Worm (Caenorhabditis elegans) whole organism, L4 larva: ENCODE results near the gene srh-206.

ENCODE experiments used
- F37D6.2 ChIP-seq: sonication (generic microtip); optimal IDR thresholded peaks from 2 replicates; lab custom pipeline; 2016; ENCODE audit warnings: mild to moderate bottlenecking, missing genetic modification characterization, missing compliant biosample characterization
- F44E2.7 ChIP-seq: fragments of 200-800 bp; sonication (Bioruptor generic); IDR thresholded peaks from 2 replicates; pipeline ENCODE4 v2.1.2; 2022; ENCODE audit warnings: missing genetic modification characterization, missing compliant biosample characterization
- R02D3.7 ChIP-seq: fragments of 150-350 bp; sonication (generic microtip); optimal IDR thresholded peaks from 3 replicates; lab custom pipeline; 2014; ENCODE audit warnings: missing biosample characterization, missing genetic modification characterization
- ZK337.2 ChIP-seq: fragments of 200-800 bp; sonication (Bioruptor generic); IDR thresholded peaks from 2 replicates; pipeline ENCODE4 v1.3.6; 2022; ENCODE audit warnings: missing genetic modification reagents, missing genetic modification characterization, missing compliant biosample characterization
- aha-1 ChIP-seq: fragments of 150-350 bp; peaks from one replicate; lab custom pipeline; 2014; ENCODE audit warnings: missing biosample characterization, missing genetic modification characterization
- ceh-20 ChIP-seq: fragments of 200-800 bp; sonication (Bioruptor generic); IDR thresholded peaks from 2 replicates; pipeline ENCODE4 v1.3.6; 2022; ENCODE audit warnings: missing genetic modification reagents, missing genetic modification characterization, missing compliant biosample characterization
- ceh-32 ChIP-seq: sonication (generic microtip); optimal IDR thresholded peaks from 2 replicates; lab custom pipeline; 2016; ENCODE audit warnings: mild to moderate bottlenecking, missing genetic modification characterization, missing compliant biosample characterization; ENCODE audit not compliant: poor library complexity
- ceh-44 ChIP-seq: fragments of 200-800 bp; sonication (Bioruptor generic); IDR thresholded peaks from 2 replicates; pipeline ENCODE4 v1.3.6; 2022; ENCODE audit warnings: missing genetic modification reagents, missing genetic modification characterization, missing compliant biosample characterization
- ceh-82 ChIP-seq: sonication (generic microtip); optimal IDR thresholded peaks from 2 replicates; lab custom pipeline; 2017; ENCODE audit warnings: missing biosample characterization, missing genetic modification characterization
- daf-16 ChIP-seq, 3 experiments: sonication (generic microtip); optimal IDR thresholded peaks; 2 replicates each; lab custom pipeline; 2016 to 2017; ENCODE audit warnings: missing genetic modification characterization in 3 of 3, missing genetic modification reagents in 3 of 3, mild to moderate bottlenecking in 2 of 3, missing compliant biosample characterization in 2 of 3, missing biosample characterization in 1 of 3, moderate library complexity in 1 of 3
- daf-8 ChIP-seq: fragments of 200-800 bp; sonication (Bioruptor generic); IDR thresholded peaks from 2 replicates; pipeline ENCODE4 v1.3.6; 2022; ENCODE audit warnings: missing genetic modification characterization, missing compliant biosample characterization
- dmd-9 ChIP-seq: fragments of 200-800 bp; sonication (Bioruptor generic); IDR thresholded peaks from 2 replicates; pipeline ENCODE4 v1.3.6; 2022; ENCODE audit warnings: missing genetic modification reagents, missing genetic modification characterization, missing compliant biosample characterization
- dpl-1 ChIP-seq: fragments of 150-350 bp; optimal IDR thresholded peaks from 2 replicates; lab custom pipeline; 2014; ENCODE audit warnings: missing biosample characterization, missing genetic modification reagents, missing genetic modification characterization
- duxl-1 ChIP-seq: sonication (generic microtip); optimal IDR thresholded peaks from 2 replicates; lab custom pipeline; 2016; ENCODE audit warnings: mild to moderate bottlenecking, missing genetic modification characterization, moderate library complexity, missing compliant biosample characterization; ENCODE audit not compliant: poor library complexity
- dve-1 ChIP-seq: sonication (generic microtip); optimal IDR thresholded peaks from 2 replicates; lab custom pipeline; 2017; ENCODE audit warnings: antibody characterized with exemption, mild to moderate bottlenecking, missing genetic modification characterization, missing compliant biosample characterization; ENCODE audit not compliant: insufficient read depth
- egl-27 ChIP-seq: sonication (generic microtip); optimal IDR thresholded peaks from 3 replicates; lab custom pipeline; 2017; ENCODE audit warnings: missing biosample characterization, missing genetic modification reagents, missing genetic modification characterization
- jun-1 ChIP-seq: fragments of 150-350 bp; optimal IDR thresholded peaks from 2 replicates; lab custom pipeline; 2014; ENCODE audit warnings: missing biosample characterization, missing genetic modification reagents, missing genetic modification characterization
- lin-38 ChIP-seq: fragments of 200-800 bp; sonication (Bioruptor generic); IDR thresholded peaks from 2 replicates; pipeline ENCODE4 v1.3.6; 2022; ENCODE audit warnings: missing genetic modification reagents, missing genetic modification characterization, missing compliant biosample characterization
- lir-3 ChIP-seq: sonication (generic microtip); optimal IDR thresholded peaks from 2 replicates; lab custom pipeline; 2016; ENCODE audit warnings: mild to moderate bottlenecking, missing genetic modification characterization, missing compliant biosample characterization
- madf-9 ChIP-seq: fragments of 200-800 bp; sonication (Bioruptor generic); conservative IDR thresholded peaks from 2 replicates; pipeline ENCODE4 v1.3.6; 2022; ENCODE audit warnings: missing genetic modification reagents, missing genetic modification characterization, missing compliant biosample characterization
- mes-2 ChIP-seq: sonication (generic microtip); optimal IDR thresholded peaks from 2 replicates; lab custom pipeline; 2016; ENCODE audit warnings: missing genotype, mild to moderate bottlenecking, missing genetic modification characterization, missing compliant biosample characterization; ENCODE audit not compliant: poor library complexity, severe bottlenecking
- nhr-11 ChIP-seq: fragments of 150-350 bp; optimal IDR thresholded peaks from 2 replicates; lab custom pipeline; 2014; ENCODE audit warnings: missing biosample characterization, missing genetic modification characterization
- nhr-111 ChIP-seq: fragments of 200-800 bp; sonication (Bioruptor generic); optimal IDR thresholded peaks from 2 replicates; lab custom pipeline; 2018; ENCODE audit warnings: mild to moderate bottlenecking, missing genetic modification characterization, missing compliant biosample characterization
- nhr-42 ChIP-seq: fragments of 200-800 bp; sonication (Bioruptor generic); IDR thresholded peaks from 2 replicates; pipeline ENCODE4 v1.3.6; 2022; ENCODE audit warnings: missing genetic modification characterization, missing compliant biosample characterization
- nhr-48 ChIP-seq: sonication (generic microtip); optimal IDR thresholded peaks from 2 replicates; lab custom pipeline; 2016; ENCODE audit warnings: mild to moderate bottlenecking, missing genetic modification characterization, missing compliant biosample characterization
- nhr-6 ChIP-seq: fragments of 150-350 bp; optimal IDR thresholded peaks from 2 replicates; lab custom pipeline; 2014; ENCODE audit warnings: missing biosample characterization, missing genetic modification characterization
- nhr-77 ChIP-seq: fragments of 150-350 bp; optimal IDR thresholded peaks from 2 replicates; lab custom pipeline; 2014; ENCODE audit warnings: missing biosample characterization, missing genetic modification characterization
- pha-4 ChIP-seq, 2 experiments: fragments of 150-350 bp in 1 of 2; fragments of 200-800 bp in 1 of 2; sonication (Bioruptor generic) in 1 of 2; IDR thresholded peaks in 1 of 2; optimal IDR thresholded peaks in 1 of 2; 2 replicates each; pipeline versions ENCODE4 v1.3.6 to Lab custom; 2014 to 2022; ENCODE audit warnings: missing genetic modification characterization in 2 of 2, missing genetic modification reagents in 2 of 2, missing biosample characterization in 1 of 2, missing compliant biosample characterization in 1 of 2
- pqm-1 ChIP-seq: sonication (generic microtip); optimal IDR thresholded peaks from 2 replicates; lab custom pipeline; 2017; ENCODE audit warnings: missing biosample characterization, missing genetic modification characterization
- saeg-2 ChIP-seq: fragments of 200-800 bp; sonication (Bioruptor generic); IDR thresholded peaks from 2 replicates; pipeline ENCODE4 v1.3.6; 2022; ENCODE audit warnings: missing genetic modification reagents, missing genetic modification characterization, missing compliant biosample characterization
- skn-1 ChIP-seq: fragments of 150-350 bp; optimal IDR thresholded peaks from 2 replicates; lab custom pipeline; 2014; ENCODE audit warnings: missing biosample characterization, missing genetic modification characterization
- unc-62 ChIP-seq, 3 experiments: fragments of 150-350 bp in 1 of 3; sonication (generic microtip); optimal IDR thresholded peaks in 2 of 3; peaks in 1 of 3; 1 replicate in 1 of 3; 2 replicates in 2 of 3; lab custom pipeline; 2014 to 2017; ENCODE audit warnings: missing biosample characterization in 3 of 3, missing genetic modification characterization in 3 of 3, missing genetic modification reagents in 3 of 3, missing genotype in 1 of 3
- vab-7 ChIP-seq: fragments of 200-800 bp; sonication (Bioruptor generic); IDR thresholded peaks from 2 replicates; pipeline ENCODE4 v1.3.6; 2022; ENCODE audit warnings: missing genetic modification reagents, missing genetic modification characterization, missing compliant biosample characterization
- zag-1 ChIP-seq: fragments of 150-350 bp; optimal IDR thresholded peaks from 2 replicates; lab custom pipeline; 2014; ENCODE audit warnings: missing biosample characterization, missing genetic modification characterization
- zfp-3 ChIP-seq: fragments of 200-800 bp; sonication (Bioruptor generic); conservative IDR thresholded peaks from 2 replicates; pipeline ENCODE4 v1.3.6; 2022; ENCODE audit warnings: missing genetic modification reagents, missing genetic modification characterization, missing compliant biosample characterization
- zip-11 ChIP-seq: fragments of 200-800 bp; sonication (Bioruptor generic); IDR thresholded peaks from 2 replicates; pipeline ENCODE4 v1.3.6; 2022; ENCODE audit warnings: missing genetic modification characterization, missing compliant biosample characterization
- ztf-7 ChIP-seq: fragments of 150-350 bp; optimal IDR thresholded peaks from 2 replicates; lab custom pipeline; 2014; ENCODE audit warnings: missing biosample characterization, missing genetic modification characterization

srh-206 gene

ce11 chrV:16980368-16980767 lies 25.7 kb upstream of the srh-206 start, which contains the start of gene srz-54:
TSS of gene srz-54 (plus strand) at chrV:16980668.
- no peak for TF ChIP-seq nhr-111 (GFP tag; lab: Kevin White, UChicago)
- no peak for TF ChIP-seq zfp-3 (GFP tag; lab: Robert Waterston, UW)
- TF ChIP-seq daf-16 (GFP tag; optimal IDR thresholded peaks at IDR 0.05; lab: Kevin White, UChicago), result no peak
- TF ChIP-seq daf-16 (tag; optimal IDR thresholded peaks at IDR 0.05; lab: Kevin White, UChicago), result no peak
- no peak for TF ChIP-seq egl-27
- TF ChIP-seq dmd-9 (GFP tag; lab: Robert Waterston, UW), result no peak
- no peak for TF ChIP-seq dve-1 (tag; lab: Kevin White, UChicago)
- TF ChIP-seq lin-38 (GFP tag; lab: Robert Waterston, UW), result no peak
- TF ChIP-seq zag-1 (tag; lab: Kevin White, UChicago), result no peak
- no peak for TF ChIP-seq lir-3
- TF ChIP-seq mes-2 (tag; lab: Kevin White, UChicago), result no peak
- no peak for TF ChIP-seq F37D6.2 (tag; lab: Kevin White, UChicago)
- no peak for TF ChIP-seq nhr-42
- TF ChIP-seq nhr-77 (tag; lab: Kevin White, UChicago), result no peak
- no peak for TF ChIP-seq aha-1 (tag; lab: Kevin White, UChicago)
- TF ChIP-seq zip-11 (GFP tag; lab: Robert Waterston, UW), result no peak

DNA sequence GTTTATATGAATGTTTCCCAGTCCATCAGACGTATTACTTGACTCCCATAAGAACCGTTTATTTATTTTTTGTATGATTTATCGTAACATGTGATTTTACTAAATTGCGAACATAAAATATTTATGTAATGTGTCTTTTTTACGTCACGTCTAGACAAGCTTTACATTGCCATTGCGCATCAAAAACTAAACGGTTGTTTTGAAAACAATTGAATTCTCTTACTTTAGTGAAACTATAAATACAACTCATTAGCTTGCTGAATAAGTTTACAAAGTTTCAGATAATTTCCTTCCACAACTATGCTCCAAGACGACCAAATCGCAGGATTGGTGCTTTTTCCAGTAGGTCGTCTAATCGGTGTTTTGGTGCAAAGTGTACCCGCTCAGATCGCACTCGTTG lies 20.3 kb upstream of the srh-206 start, which contains the start of gene srx-54:
Gene srx-54, plus strand, starts transcription at position 301 of the 400 bp plus-strand sequence.
- no peak for TF ChIP-seq saeg-2
- TF ChIP-seq ceh-44 (GFP tag; lab: Robert Waterston, UW), result no peak
- TF ChIP-seq vab-7, result no peak
- no peak for TF ChIP-seq mes-2 (tag; lab: Kevin White, UChicago)
- TF ChIP-seq F44E2.7 (GFP tag; lab: Robert Waterston, UW), result no peak
- TF ChIP-seq lin-38 (GFP tag; lab: Robert Waterston, UW), result no peak
- TF ChIP-seq daf-8 (GFP tag; lab: Robert Waterston, UW), result no peak
- no peak for TF ChIP-seq madf-9 (GFP tag; lab: Robert Waterston, UW)
- TF ChIP-seq nhr-48 (tag; lab: Kevin White, UChicago), result no peak
- TF ChIP-seq ceh-32 (tag; lab: Kevin White, UChicago), result no peak
- TF ChIP-seq lir-3, result no peak
- no peak for TF ChIP-seq ceh-82
- TF ChIP-seq nhr-11, result no peak
- no peak for TF ChIP-seq skn-1 (tag; lab: Kevin White, UChicago)
- no peak for TF ChIP-seq egl-27
- TF ChIP-seq nhr-6 (tag; lab: Kevin White, UChicago), result no peak
- no peak for TF ChIP-seq nhr-77 (tag; lab: Kevin White, UChicago)
- no peak for TF ChIP-seq pqm-1 (tag; lab: Kevin White, UChicago)
- no peak for TF ChIP-seq R02D3.7 (tag; lab: Kevin White, UChicago)

DNA sequence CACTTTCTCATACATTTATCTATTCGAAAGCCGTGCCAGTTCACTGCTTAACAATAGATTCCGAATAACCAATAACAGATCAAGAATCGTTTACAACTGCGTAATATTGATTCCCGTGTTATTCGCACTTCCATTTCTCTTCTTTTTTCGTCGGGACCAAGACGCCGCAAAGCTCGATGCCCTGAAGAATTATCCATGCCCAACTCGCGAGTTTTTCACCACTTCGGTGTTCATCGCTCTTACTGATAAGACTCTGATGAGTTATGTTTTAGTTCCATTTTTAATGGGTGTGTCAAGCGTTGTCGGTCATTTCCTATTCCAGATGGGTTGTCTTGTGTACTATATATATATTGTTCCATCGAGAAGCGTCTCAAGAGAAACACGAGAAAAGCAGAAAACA lies 18.7 kb upstream of the srh-206 start:
- TF ChIP-seq ceh-20 (GFP tag; lab: Robert Waterston, UW), result no peak
- TF ChIP-seq ztf-7 (tag; lab: Kevin White, UChicago), result no peak
- TF ChIP-seq ZK337.2 (GFP tag; lab: Robert Waterston, UW), result no peak
- no peak for TF ChIP-seq dpl-1 (GFP tag; lab: Kevin White, UChicago)
- no peak for TF ChIP-seq pha-4 (GFP tag; IDR thresholded peaks at IDR 0.05; lab: Robert Waterston, UW)
- TF ChIP-seq pha-4 (tag; optimal IDR thresholded peaks at IDR 0.05; lab: Kevin White, UChicago), result no peak
- TF ChIP-seq jun-1 (tag; lab: Kevin White, UChicago), result no peak
- no peak for TF ChIP-seq duxl-1
- peak in 1 of 2 experiments; percentile 91 for TF ChIP-seq unc-62 (GFP tag; optimal IDR thresholded peaks at IDR 0.05 in 1 of 2; lab: Kevin White, UChicago)
- no peak for TF ChIP-seq unc-62 (tag; optimal IDR thresholded peaks at IDR 0.05; lab: Kevin White, UChicago)
